Fruit fly (Drosophila melanogaster): ENCODE results near the gene Rab9D.

The Rab9D gene

dm6 chrX:10588789-10589188 is at the start of gene Rab9D:
Rab9D (plus strand) TSS chrX:10589089.
- TF ChIP-seq GATAd (GFP tag; optimal IDR thresholded peaks at IDR 0.05) = no peak

- TF ChIP-seq lola (GFP tag; optimal IDR thresholded peaks at IDR 0.05) (no peak), Jra (GFP tag; optimal IDR thresholded peaks at IDR 0.05) (no peak), Hnf4 (GFP tag; optimal IDR thresholded peaks at IDR 0.05) (no peak), Hr78 (GFP tag; optimal IDR thresholded peaks at IDR 0.05) (no peak), Dif (GFP tag; optimal IDR thresholded peaks at IDR 0.05; ENCODE audit: partially characterized antibody) (no peak), brk (GFP tag; optimal IDR thresholded peaks at IDR 0.05) (no peak), N (GFP tag; optimal IDR thresholded peaks at IDR 0.05) (no peak), woc (GFP tag; optimal IDR thresholded peaks at IDR 0.05) (no peak)
These were observed 48.4 kb upstream of the Rab9D start for dm6 chrX:10540463-10540862.

dm6 chrX:10543303-10543702 is 45.6 kb upstream of the Rab9D start:
- no peak for TF ChIP-seq CG9705 (GFP tag; optimal IDR thresholded peaks at IDR 0.05)
- peak; percentile 10 for TF ChIP-seq ey (GFP tag; optimal IDR thresholded peaks at IDR 0.05)
- peak; percentile 19 for TF ChIP-seq h (GFP tag; optimal IDR thresholded peaks at IDR 0.05)
- peak; percentile 15 for TF ChIP-seq rgr (GFP tag; optimal IDR thresholded peaks at IDR 0.05)
- peak; percentile 8 for TF ChIP-seq fru (GFP tag; optimal IDR thresholded peaks at IDR 0.05)
- no peak for TF ChIP-seq Sp1 (GFP tag; optimal IDR thresholded peaks at IDR 0.05)
- TF ChIP-seq OdsH (GFP tag; optimal IDR thresholded peaks at IDR 0.05) = peak; percentile 4
- TF ChIP-seq Vsx2 (GFP tag; optimal IDR thresholded peaks at IDR 0.05; ENCODE audit: partially characterized antibody) = no peak
- no peak for TF ChIP-seq CG32264 (GFP tag; optimal IDR thresholded peaks at IDR 0.05)
- TF ChIP-seq Hr78 (GFP tag; optimal IDR thresholded peaks at IDR 0.05) = no peak

DNA sequence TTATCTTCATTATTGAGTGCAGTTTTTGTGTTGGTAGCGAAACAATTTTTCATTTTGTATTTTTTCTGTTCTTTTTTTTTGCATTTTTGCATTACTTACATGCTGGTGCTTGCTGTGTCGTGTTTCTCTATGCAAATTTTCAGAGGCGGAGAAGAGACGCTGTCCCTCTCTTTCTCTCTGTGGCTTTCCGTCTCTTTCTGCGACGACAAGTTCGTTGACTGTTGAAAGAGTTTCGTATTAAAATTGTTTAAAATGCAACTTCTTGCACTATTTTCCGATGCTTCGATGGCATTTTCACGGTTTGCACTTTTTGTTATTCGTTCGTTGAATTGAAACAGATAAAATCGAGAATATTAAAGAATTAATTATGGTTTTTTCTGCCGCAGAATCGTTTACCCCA is 44.6 kb upstream of the Rab9D start:
- TF ChIP-seq CrebA (GFP tag; optimal IDR thresholded peaks at IDR 0.05; ENCODE audit: borderline replicate concordance) = no peak
- no peak for TF ChIP-seq sv (GFP tag; optimal IDR thresholded peaks at IDR 0.05)
- TF ChIP-seq Dfd (GFP tag; optimal IDR thresholded peaks at IDR 0.05) = no peak
- TF ChIP-seq h (GFP tag; optimal IDR thresholded peaks at IDR 0.05) = no peak
- TF ChIP-seq CG9705 (GFP tag; optimal IDR thresholded peaks at IDR 0.05) = no peak
- TF ChIP-seq HLH106 (tag; optimal IDR thresholded peaks at IDR 0.05) = no peak
- TF ChIP-seq Vsx2 (GFP tag; optimal IDR thresholded peaks at IDR 0.05; ENCODE audit: partially characterized antibody) = no peak
- no peak for TF ChIP-seq CG32264 (GFP tag; optimal IDR thresholded peaks at IDR 0.05)
- TF ChIP-seq rgr (GFP tag; optimal IDR thresholded peaks at IDR 0.05) = no peak
- TF ChIP-seq woc (GFP tag; optimal IDR thresholded peaks at IDR 0.05) = no peak

DNA sequence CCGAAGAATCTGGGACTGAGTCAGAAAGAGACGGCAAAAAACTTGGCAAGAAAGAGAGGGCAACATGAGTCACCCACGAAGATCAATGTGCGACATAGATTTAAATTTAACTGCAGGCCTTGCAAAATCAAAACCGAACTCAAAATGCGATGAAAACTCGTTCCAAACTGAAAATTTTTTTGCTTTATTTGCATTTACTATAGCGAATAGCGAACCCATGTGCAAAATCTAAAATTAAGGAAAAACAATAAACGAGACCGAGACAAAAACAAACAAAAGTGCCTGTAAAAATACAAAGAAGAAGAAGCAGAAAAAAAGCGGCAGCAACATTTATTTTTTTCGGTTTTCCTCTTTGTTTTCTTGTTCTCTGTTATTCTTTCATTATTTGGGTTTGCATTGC is 42.9 kb upstream of the Rab9D start:
- no peak for TF ChIP-seq br (GFP tag; optimal IDR thresholded peaks at IDR 0.05)
- TF ChIP-seq CG9705 (GFP tag; optimal IDR thresholded peaks at IDR 0.05) = no peak
- TF ChIP-seq foxo (GFP tag; optimal IDR thresholded peaks at IDR 0.05) = no peak
- no peak for TF ChIP-seq Myc (optimal IDR thresholded peaks at IDR 0.05)
- TF ChIP-seq Hr78 (GFP tag; optimal IDR thresholded peaks at IDR 0.05) = no peak
- TF ChIP-seq lola (GFP tag; optimal IDR thresholded peaks at IDR 0.05) = no peak
- no peak for TF ChIP-seq Dif (GFP tag; optimal IDR thresholded peaks at IDR 0.05; ENCODE audit: partially characterized antibody)
- TF ChIP-seq Mio (GFP tag; optimal IDR thresholded peaks at IDR 0.05) = no peak
- TF ChIP-seq OdsH (GFP tag; optimal IDR thresholded peaks at IDR 0.05) = no peak
- no peak for TF ChIP-seq Rel (GFP tag; optimal IDR thresholded peaks at IDR 0.05)
- no peak for TF ChIP-seq Rel (tag; optimal IDR thresholded peaks at IDR 0.05)
- TF ChIP-seq jim (GFP tag; optimal IDR thresholded peaks at IDR 0.05) = no peak
- no peak for TF ChIP-seq psq (GFP tag; optimal IDR thresholded peaks at IDR 0.05)
- TF ChIP-seq fru (GFP tag; optimal IDR thresholded peaks at IDR 0.05) = no peak

DNA sequence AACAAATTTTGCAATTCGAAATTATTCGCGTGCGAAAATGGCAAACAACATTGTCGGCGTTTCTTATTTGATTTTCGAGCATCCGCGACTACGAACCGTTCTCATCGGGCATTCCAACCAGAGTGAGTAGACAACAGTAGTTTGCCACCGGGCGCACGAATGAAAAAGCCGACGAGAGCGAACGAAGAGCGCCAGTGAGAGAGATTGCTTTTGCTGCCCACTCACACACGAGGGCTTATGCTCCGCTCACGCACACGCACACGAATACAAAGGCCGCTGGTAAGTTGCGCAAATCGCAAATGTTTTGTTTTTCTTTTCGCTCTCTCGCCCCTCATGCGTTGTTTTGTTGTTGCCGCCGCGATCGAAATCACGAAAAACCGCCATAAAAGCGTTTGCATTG is 42.3 kb upstream of the Rab9D start:
- TF ChIP-seq Hr78 (GFP tag; optimal IDR thresholded peaks at IDR 0.05) (no peak), rgr (GFP tag; optimal IDR thresholded peaks at IDR 0.05) (no peak), Jra (GFP tag; optimal IDR thresholded peaks at IDR 0.05) (no peak), woc (GFP tag; optimal IDR thresholded peaks at IDR 0.05) (no peak), Abd-B (GFP tag; optimal IDR thresholded peaks at IDR 0.05) (no peak), fru (GFP tag; optimal IDR thresholded peaks at IDR 0.05) (no peak), foxo (GFP tag; optimal IDR thresholded peaks at IDR 0.05) (no peak), Dif (GFP tag; optimal IDR thresholded peaks at IDR 0.05; ENCODE audit: partially characterized antibody) (peak; percentile 93), dsf (GFP tag; optimal IDR thresholded peaks at IDR 0.05; ENCODE audit: borderline replicate concordance) (no peak), sage (GFP tag; optimal IDR thresholded peaks at IDR 0.05) (no peak), HLH106 (tag; optimal IDR thresholded peaks at IDR 0.05) (no peak), jim (GFP tag; optimal IDR thresholded peaks at IDR 0.05) (peak; percentile 23), dl (GFP tag; optimal IDR thresholded peaks at IDR 0.05; ENCODE audit: insufficient read depth in 1 of 2, partially characterized antibody in 2 of 2) (peak; percentile 89 to 94), GATAd (GFP tag; optimal IDR thresholded peaks at IDR 0.05) (no peak), CrebA (GFP tag; optimal IDR thresholded peaks at IDR 0.05; ENCODE audit: borderline replicate concordance) (no peak), OdsH (GFP tag; optimal IDR thresholded peaks at IDR 0.05) (no peak), Hr83 (GFP tag; optimal IDR thresholded peaks at IDR 0.05; ENCODE audit: poor library complexity, severe bottlenecking) (peak; percentile 20), Mio (GFP tag; optimal IDR thresholded peaks at IDR 0.05) (no peak), psq (GFP tag; optimal IDR thresholded peaks at IDR 0.05) (no peak), brk (GFP tag; optimal IDR thresholded peaks at IDR 0.05) (no peak), pan (optimal IDR thresholded peaks at IDR 0.05) (no peak), usp (GFP tag; optimal IDR thresholded peaks at IDR 0.05) (no peak), Sp1 (GFP tag; optimal IDR thresholded peaks at IDR 0.05) (no peak), CG32264 (GFP tag; optimal IDR thresholded peaks at IDR 0.05) (no peak), dmrt93B (GFP tag; optimal IDR thresholded peaks at IDR 0.05) (no peak), CG9705 (GFP tag; optimal IDR thresholded peaks at IDR 0.05) (no peak), lola (GFP tag; optimal IDR thresholded peaks at IDR 0.05) (no peak)

Measured in whole organism, wandering third instar larva.